Worm (Caenorhabditis elegans) whole organism, young adult: ENCODE data around the gene acp-5.

Experiments used
- Y79H2A.3 ChIP-seq: fragments of 200-800 bp; sonication (Bioruptor generic); conservative IDR thresholded peaks from 2 replicates; pipeline ENCODE4 v1.3.6; 2022; ENCODE audit warnings: missing genetic modification reagents, missing genetic modification characterization, missing compliant biosample characterization
- ama-1 ChIP-seq, 3 experiments: fragments of 150-350 bp in 1 of 3; sonication (generic microtip) in 2 of 3; optimal IDR thresholded peaks; 2 replicates each; lab custom pipeline; 2014 to 2018; ENCODE audit warnings: missing biosample characterization in 2 of 3, missing genetic modification characterization in 2 of 3, missing genetic modification reagents in 2 of 3
- attf-3 ChIP-seq: fragments of 200-800 bp; sonication (Bioruptor generic); conservative IDR thresholded peaks from 2 replicates; pipeline ENCODE4 v1.3.6; 2022; ENCODE audit warnings: missing genetic modification reagents, missing genetic modification characterization, missing compliant biosample characterization
- ceh-27 ChIP-seq: fragments of 200-800 bp; sonication (Bioruptor generic); optimal IDR thresholded peaks from 2 replicates; lab custom pipeline; 2018; ENCODE audit warnings: mild to moderate bottlenecking, missing genetic modification characterization, moderate library complexity, missing compliant biosample characterization
- chd-7 ChIP-seq: sonication (generic microtip); optimal IDR thresholded peaks from 2 replicates; lab custom pipeline; 2016; ENCODE audit warnings: mild to moderate bottlenecking, missing genetic modification characterization, moderate library complexity, missing compliant biosample characterization
- nfya-1 ChIP-seq: sonication (generic microtip); optimal IDR thresholded peaks from 2 replicates; lab custom pipeline; 2017; ENCODE audit warnings: antibody characterized with exemption, missing compliant biosample characterization, missing genetic modification characterization, borderline replicate concordance; ENCODE audit not compliant: insufficient read depth
- nfya-2 ChIP-seq: fragments of 200-800 bp; sonication (Bioruptor generic); IDR thresholded peaks from 2 replicates; pipeline ENCODE4 v1.3.6; 2022; ENCODE audit warnings: missing genetic modification reagents, missing genetic modification characterization, missing compliant biosample characterization
- repo-1 ChIP-seq: sonication (generic microtip); optimal IDR thresholded peaks from 2 replicates; lab custom pipeline; 2017; ENCODE audit warnings: mild to moderate bottlenecking, missing genetic modification characterization, missing compliant biosample characterization
- snpc-4 ChIP-seq, 5 experiments: fragments of 150-350 bp in 1 of 5; sonication (generic microtip) in 4 of 5; optimal IDR thresholded peaks; 2 replicates each; lab custom pipeline; 2014 to 2018; ENCODE audit warnings: missing genetic modification characterization in 5 of 5, missing biosample characterization in 3 of 5, antibody characterized with exemption in 2 of 5, mild to moderate bottlenecking in 2 of 5, missing compliant biosample characterization in 2 of 5, missing genotype in 2 of 5, moderate library complexity in 2 of 5, missing genetic modification reagents in 1 of 5
- unc-62 ChIP-seq: fragments of 150-350 bp; optimal IDR thresholded peaks from 2 replicates; lab custom pipeline; 2014; ENCODE audit warnings: missing biosample characterization, missing genetic modification reagents, missing genetic modification characterization
- zfh-2 ChIP-seq: fragments of 200-800 bp; sonication (Bioruptor generic); conservative IDR thresholded peaks from 2 replicates; pipeline ENCODE4 v1.3.6; 2022; ENCODE audit warnings: missing genetic modification reagents, missing genetic modification characterization, missing compliant biosample characterization

DNA sequence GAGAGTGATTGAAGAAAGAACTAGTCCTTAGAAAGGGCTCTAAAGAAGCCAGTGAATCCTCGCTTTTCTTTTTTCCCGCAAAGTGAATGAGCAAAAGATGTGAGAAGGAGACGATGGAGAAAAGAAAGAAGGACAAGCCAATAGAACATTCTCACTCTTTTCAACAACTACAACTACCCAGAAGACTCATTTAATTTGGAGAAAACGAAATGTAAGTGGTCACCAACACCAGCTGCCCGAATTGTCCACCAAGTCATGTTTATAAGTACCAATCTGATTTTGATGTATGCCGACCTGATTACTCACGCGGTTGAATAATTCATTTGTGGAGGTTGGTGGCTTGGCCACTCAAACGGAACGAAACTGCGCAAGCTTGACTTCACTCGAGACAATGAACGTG is 26.7 kb upstream of the acp-5 start:
- no peak for TF ChIP-seq nfya-2 (GFP tag; lab: Robert Waterston, UW)
- no peak for TF ChIP-seq attf-3
- no peak for TF ChIP-seq nfya-1 (tag; lab: Kevin White, UChicago)
- no peak for TF ChIP-seq zfh-2 (GFP tag; lab: Robert Waterston, UW)
- TF ChIP-seq chd-7 (tag; lab: Kevin White, UChicago), result no peak
- TF ChIP-seq Y79H2A.3, result no peak
- no peak for TF ChIP-seq ama-1 (optimal IDR thresholded peaks at IDR 0.05; lab: Kevin White, UChicago)
- no peak for TF ChIP-seq ama-1 (GFP tag; optimal IDR thresholded peaks at IDR 0.05; lab: Kevin White, UChicago)
- no peak for TF ChIP-seq ceh-27 (GFP tag; lab: Kevin White, UChicago)
- no peak for TF ChIP-seq snpc-4 (GFP tag; optimal IDR thresholded peaks at IDR 0.05; lab: Kevin White, UChicago)
- TF ChIP-seq snpc-4 (tag; optimal IDR thresholded peaks at IDR 0.05; lab: Kevin White, UChicago), result no peak
- no peak for TF ChIP-seq repo-1 (tag; lab: Kevin White, UChicago)
- TF ChIP-seq unc-62 (GFP tag; lab: Kevin White, UChicago), result no peak
